Worm (Caenorhabditis elegans): ENCODE measurements around the gene F46G11.6.
A peak's percentile ranks its signal among the peaks of the same experiment; 100 is the strongest.

The F46G11.6 gene

ce11 chrX:5818176-5818575, 31.9 kb downstream of the F46G11.6 start (continued):
- TF ChIP-seq gmeb-2 (tag; optimal IDR thresholded peaks at IDR 0.05) (no peak), che-1 (tag; optimal IDR thresholded peaks at IDR 0.05) (no peak), C08G9.2 (tag; optimal IDR thresholded peaks at IDR 0.05) (no peak), unc-55 (GFP tag; optimal IDR thresholded peaks at IDR 0.05) (peak; percentile 70)

DNA sequence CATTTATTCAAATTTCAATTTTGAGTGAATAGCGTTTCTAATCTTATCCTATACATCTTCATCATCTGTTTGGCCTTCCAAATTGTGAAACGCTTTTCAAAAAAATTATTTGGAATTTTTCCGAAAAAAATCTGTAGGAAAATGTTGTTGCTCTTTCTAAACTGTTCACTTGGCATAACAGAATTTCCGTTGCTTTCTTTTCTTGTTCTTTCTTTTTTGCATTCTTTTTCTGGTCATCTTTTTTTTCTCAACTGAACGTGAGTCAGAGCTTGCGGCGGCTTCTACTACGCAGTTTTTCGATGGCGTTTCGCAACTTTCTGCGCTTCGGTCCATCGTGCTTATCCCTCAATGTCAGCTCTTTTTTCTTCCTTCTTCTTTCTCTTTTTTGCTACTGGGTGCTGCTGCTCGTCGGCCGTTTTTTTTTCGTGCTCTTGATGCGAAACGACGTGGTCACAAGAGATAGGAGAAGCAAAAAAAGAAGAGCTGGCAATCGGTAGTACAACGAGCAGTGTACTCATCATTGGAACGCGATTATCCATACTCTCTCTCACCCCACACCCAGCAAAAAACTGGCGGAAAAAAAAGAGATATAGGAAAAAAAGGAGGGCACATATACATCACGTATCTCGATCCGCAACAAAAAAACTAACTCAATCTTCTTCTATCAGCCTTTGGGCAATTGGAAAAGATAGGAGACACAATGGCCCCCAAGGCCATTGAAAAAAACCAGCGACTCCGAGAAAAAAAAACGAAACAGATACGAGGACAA, 33.6 kb downstream of the F46G11.6 start:
- peak; percentile 46 for TF ChIP-seq dmd-4 (tag; optimal IDR thresholded peaks at IDR 0.05; ENCODE audit: borderline replicate concordance)
- no peak for TF ChIP-seq hlh-30 (tag; optimal IDR thresholded peaks at IDR 0.05; ENCODE audit: insufficient read depth)
- no peak for TF ChIP-seq ceh-9 (tag; optimal IDR thresholded peaks at IDR 0.05)
- peak; percentile 39 for TF ChIP-seq unc-42 (tag; optimal IDR thresholded peaks at IDR 0.05)
- no peak for TF ChIP-seq C08G9.2 (tag; optimal IDR thresholded peaks at IDR 0.05)
- TF ChIP-seq unc-3 (GFP tag; conservative IDR thresholded peaks at IDR 0.05), result no peak
- TF ChIP-seq unc-3 (tag; optimal IDR thresholded peaks at IDR 0.05), result no peak
- TF ChIP-seq ceh-18 (tag; optimal IDR thresholded peaks at IDR 0.05), result peak; percentile 57
- no peak for TF ChIP-seq ztf-16 (tag; optimal IDR thresholded peaks at IDR 0.05)
- no peak for TF ChIP-seq pha-4 (tag; optimal IDR thresholded peaks at IDR 0.05)

- TF ChIP-seq ceh-31 (tag; optimal IDR thresholded peaks at IDR 0.05) (peak; percentile 22), sdc-2 (tag; optimal IDR thresholded peaks at IDR 0.05) (peak; percentile 11), rnt-1 (tag; optimal IDR thresholded peaks at IDR 0.05) (no peak), K02D7.2 (tag; optimal IDR thresholded peaks at IDR 0.05) (peak; percentile 32), ceh-6 (GFP tag; optimal IDR thresholded peaks at IDR 0.05) (peak; percentile 43), pqm-1 (tag; optimal IDR thresholded peaks at IDR 0.05) (no peak), elt-2 (tag; optimal IDR thresholded peaks at IDR 0.05) (no peak), npax-4 (tag; optimal IDR thresholded peaks at IDR 0.05) (no peak), hlh-6 (tag; optimal IDR thresholded peaks at IDR 0.05) (no peak)
Observed at ce11 chrX:5820880-5821279, 34.6 kb downstream of the F46G11.6 start.

ce11 chrX:5821842-5822241, 35.5 kb downstream of the F46G11.6 start, which contains the start of gene hbl-1:
Gene hbl-1, plus strand, starts transcription at chrX:5822142.
- no peak for TF ChIP-seq pat-9 (tag; optimal IDR thresholded peaks at IDR 0.05)
- no peak for TF ChIP-seq elt-2 (tag; optimal IDR thresholded peaks at IDR 0.05)
- TF ChIP-seq hlh-8 (tag; optimal IDR thresholded peaks at IDR 0.05), result no peak
- TF ChIP-seq pros-1 (tag; optimal IDR thresholded peaks at IDR 0.05), result no peak
- no peak for TF ChIP-seq ceh-14 (tag; optimal IDR thresholded peaks at IDR 0.05)
- no peak for TF ChIP-seq sdc-2 (tag; optimal IDR thresholded peaks at IDR 0.05)
- no peak for TF ChIP-seq hlh-13 (GFP tag; optimal IDR thresholded peaks at IDR 0.05)
- no peak for TF ChIP-seq ceh-34 (tag; optimal IDR thresholded peaks at IDR 0.05)
- TF ChIP-seq rnt-1 (tag; optimal IDR thresholded peaks at IDR 0.05), result no peak
- no peak for TF ChIP-seq ceh-18 (tag; optimal IDR thresholded peaks at IDR 0.05)
- no peak for TF ChIP-seq lin-11 (tag; optimal IDR thresholded peaks at IDR 0.05)
- TF ChIP-seq nhr-11 (tag; optimal IDR thresholded peaks at IDR 0.05), result no peak
- TF ChIP-seq sox-4 (tag; optimal IDR thresholded peaks at IDR 0.05), result no peak
- no peak for TF ChIP-seq F13H6.1 (tag; optimal IDR thresholded peaks at IDR 0.05)
- no peak for TF ChIP-seq eyg-1 (tag; optimal IDR thresholded peaks at IDR 0.05)
- TF ChIP-seq ref-2 (tag; optimal IDR thresholded peaks at IDR 0.05), result no peak

DNA sequence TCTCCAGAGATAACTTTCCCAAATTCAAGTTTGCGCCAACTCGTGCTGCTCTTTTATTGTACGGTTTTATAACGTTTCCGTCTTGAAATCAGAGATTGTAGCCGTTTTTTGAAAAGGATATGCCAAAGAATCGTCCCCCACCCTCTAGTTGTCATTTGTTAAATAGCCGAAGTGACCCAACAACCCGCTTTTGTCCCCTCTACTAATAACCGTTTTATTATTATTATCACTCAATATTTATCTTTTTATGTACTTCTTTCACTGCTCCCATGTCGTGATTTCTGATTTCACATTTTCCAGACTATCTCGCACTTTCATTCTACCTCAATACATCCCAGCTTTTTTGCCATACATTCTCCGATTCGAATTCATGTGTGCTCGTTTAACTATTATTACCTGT, 40.7 kb downstream of the F46G11.6 start:
- TF ChIP-seq elt-2 (tag; optimal IDR thresholded peaks at IDR 0.05) (peak; percentile 2), nhr-232 (tag; optimal IDR thresholded peaks at IDR 0.05) (no peak)
